Fruit fly (Drosophila melanogaster) whole organism, embryonic: ENCODE results near the gene CG13031.
A peak's percentile ranks its signal among the peaks of the same experiment; 100 is the strongest.

Experiments used
- Asciz ChIP-seq: fragments of 200-800 bp; sonication (Bioruptor generic); optimal IDR thresholded peaks from 2 replicates; lab custom pipeline; 2017; ENCODE audit warnings: missing biosample characterization, mild to moderate bottlenecking, missing genetic modification characterization, missing genetic modification reagents
- CG14014 ChIP-seq: fragments of 200-800 bp; sonication (Bioruptor generic); IDR thresholded peaks from 2 replicates; pipeline ENCODE4 v1.3.6; 2022; ENCODE audit warnings: missing biosample characterization, missing genetic modification characterization
- CG15269 ChIP-seq: fragments of 200-800 bp; sonication (Bioruptor generic); optimal IDR thresholded peaks from 2 replicates; lab custom pipeline; 2018; ENCODE audit warnings: missing biosample characterization, mild to moderate bottlenecking, missing genetic modification characterization, moderate library complexity
- CG17912 ChIP-seq: fragments of 200-800 bp; sonication (Bioruptor generic); optimal IDR thresholded peaks from 2 replicates; lab custom pipeline; 2018; ENCODE audit warnings: missing biosample characterization, mild to moderate bottlenecking, missing genetic modification characterization
- CG2120 ChIP-seq: fragments of 200-800 bp; sonication (Bioruptor generic); optimal IDR thresholded peaks from 3 replicates; lab custom pipeline; 2016; ENCODE audit warnings: missing biosample characterization, missing genetic modification characterization
- CG2678 ChIP-seq: fragments of 200-800 bp; sonication (Bioruptor generic); optimal IDR thresholded peaks from 3 replicates; lab custom pipeline; 2019; ENCODE audit warnings: missing biosample characterization, mild to moderate bottlenecking, missing genetic modification characterization, moderate library complexity
- CG31388 ChIP-seq: fragments of 200-800 bp; sonication (Bioruptor generic); optimal IDR thresholded peaks from 2 replicates; lab custom pipeline; 2016; ENCODE audit warnings: missing biosample characterization, missing genetic modification characterization
- CG32532 ChIP-seq: fragments of 200-800 bp; sonication (Bioruptor generic); IDR thresholded peaks from 2 replicates; pipeline ENCODE4 v1.3.6; 2022; ENCODE audit warnings: missing biosample characterization, missing genetic modification characterization
- CG3726 ChIP-seq: fragments of 200-800 bp; sonication (Bioruptor generic); IDR thresholded peaks from 3 replicates; pipeline ENCODE4, ENCODE4 v1.3.6; 2022; ENCODE audit warnings: missing biosample characterization, missing genetic modification characterization
- CG3995 ChIP-seq: fragments of 200-800 bp; sonication (Bioruptor generic); optimal IDR thresholded peaks from 3 replicates; lab custom pipeline; 2016; ENCODE audit warnings: missing biosample characterization, missing genetic modification characterization
- CG6765 ChIP-seq: fragments of 200-800 bp; sonication (Bioruptor generic); optimal IDR thresholded peaks from 3 replicates; lab custom pipeline; 2017; ENCODE audit warnings: missing biosample characterization, mild to moderate bottlenecking, missing genetic modification characterization
- CG6854 ChIP-seq: fragments of 200-800 bp; sonication (Bioruptor generic); optimal IDR thresholded peaks from 3 replicates; lab custom pipeline; 2017; ENCODE audit warnings: missing biosample characterization, mild to moderate bottlenecking, missing genetic modification characterization
- CG7372 ChIP-seq: fragments of 200-800 bp; sonication (Bioruptor generic); IDR thresholded peaks from 2 replicates; pipeline ENCODE4 v1.3.6; 2022; ENCODE audit warnings: missing biosample characterization, missing genetic modification characterization
- CG9609 ChIP-seq: fragments of 200-800 bp; sonication (Bioruptor generic); optimal IDR thresholded peaks from 3 replicates; lab custom pipeline; 2016; ENCODE audit warnings: missing biosample characterization, missing genetic modification characterization
- CG9727 ChIP-seq: fragments of 200-800 bp; sonication (Bioruptor generic); optimal IDR thresholded peaks from 3 replicates; lab custom pipeline; 2017; ENCODE audit warnings: missing biosample characterization, mild to moderate bottlenecking, missing genetic modification characterization
- D19A ChIP-seq: fragments of 200-800 bp; optimal IDR thresholded peaks from 3 replicates; lab custom pipeline; 2019; ENCODE audit warnings: missing biosample characterization, mild to moderate bottlenecking, missing genetic modification characterization, moderate library complexity
- Drgx ChIP-seq: fragments of 200-800 bp; sonication (Bioruptor generic); IDR thresholded peaks from 2 replicates; pipeline ENCODE4 v1.3.6; 2022; ENCODE audit warnings: missing biosample characterization, missing genetic modification characterization
- Gug ChIP-seq: fragments of 200-800 bp; sonication (Bioruptor generic); IDR thresholded peaks from 4 replicates; pipeline ENCODE4 v1.3.6; 2022; ENCODE audit warnings: missing biosample characterization, missing genetic modification characterization
- Hsf ChIP-seq: fragments of 200-800 bp; sonication (Bioruptor generic); optimal IDR thresholded peaks from 3 replicates; lab custom pipeline; 2016; ENCODE audit warnings: missing biosample characterization, missing genetic modification characterization
- Kr ChIP-seq: fragments of 200-800 bp; sonication (Bioruptor generic); optimal IDR thresholded peaks from 2 replicates; lab custom pipeline; 2017; ENCODE audit warnings: missing biosample characterization, mild to moderate bottlenecking, missing genetic modification characterization
- Lhr ChIP-seq: fragments of 200-800 bp; sonication (Bioruptor generic); optimal IDR thresholded peaks from 3 replicates; lab custom pipeline; 2017; ENCODE audit warnings: mild to moderate bottlenecking, missing biosample characterization, missing genetic modification reagents, missing genetic modification characterization
- Meics ChIP-seq: fragments of 200-800 bp; sonication (Bioruptor generic); optimal IDR thresholded peaks from 2 replicates; lab custom pipeline; 2017; ENCODE audit warnings: missing biosample characterization, mild to moderate bottlenecking, missing genetic modification characterization
- NfI ChIP-seq: fragments of 200-800 bp; sonication (Bioruptor generic); optimal IDR thresholded peaks from 3 replicates; lab custom pipeline; 2018; ENCODE audit warnings: missing biosample characterization, mild to moderate bottlenecking, missing genetic modification characterization, moderate library complexity
- Opbp ChIP-seq: fragments of 200-800 bp; sonication (Bioruptor generic); IDR thresholded peaks from 3 replicates; pipeline ENCODE4 v1.3.6; 2022; ENCODE audit warnings: missing biosample characterization, missing genetic modification characterization; ENCODE audit not compliant: partially characterized antibody
- Optix ChIP-seq: fragments of 200-800 bp; sonication (Bioruptor generic); IDR thresholded peaks from 3 replicates; pipeline ENCODE4 v1.3.6; 2022; ENCODE audit warnings: missing biosample characterization, missing genetic modification characterization
- Sry-δ ChIP-seq: fragments of 200-800 bp; sonication (Bioruptor generic); optimal IDR thresholded peaks from 2 replicates; lab custom pipeline; 2016; ENCODE audit warnings: missing biosample characterization, missing genetic modification characterization
- ato ChIP-seq: fragments of 200-800 bp; sonication (Bioruptor generic); IDR thresholded peaks from 2 replicates; pipeline ENCODE4 v1.3.6; 2022; ENCODE audit warnings: missing biosample characterization, missing genetic modification characterization; ENCODE audit not compliant: partially characterized antibody
- az2 ChIP-seq: fragments of 200-800 bp; sonication (Bioruptor generic); optimal IDR thresholded peaks from 3 replicates; lab custom pipeline; 2016; ENCODE audit warnings: missing biosample characterization, missing genetic modification characterization
- cas ChIP-seq: fragments of 200-800 bp; sonication (Bioruptor generic); IDR thresholded peaks from 2 replicates; pipeline ENCODE4 v1.3.6; 2022; ENCODE audit warnings: missing biosample characterization, missing genetic modification characterization
- chn ChIP-seq: fragments of 200-800 bp; sonication (Bioruptor generic); optimal IDR thresholded peaks from 2 replicates; lab custom pipeline; 2016; ENCODE audit warnings: missing biosample characterization, missing genetic modification characterization
- dmrt99B ChIP-seq: fragments of 200-800 bp; sonication (Bioruptor generic); optimal IDR thresholded peaks from 2 replicates; lab custom pipeline; 2018; ENCODE audit warnings: missing biosample characterization, mild to moderate bottlenecking, missing genetic modification characterization, moderate library complexity
- fd102C ChIP-seq: fragments of 200-800 bp; sonication (Bioruptor generic); optimal IDR thresholded peaks from 2 replicates; lab custom pipeline; 2018; ENCODE audit warnings: missing biosample characterization, mild to moderate bottlenecking, missing genetic modification characterization, moderate library complexity
- ftz-f1 ChIP-seq: fragments of 200-800 bp; sonication (Bioruptor generic); optimal IDR thresholded peaks from 2 replicates; lab custom pipeline; 2016; ENCODE audit warnings: missing biosample characterization, missing genetic modification characterization
- grau ChIP-seq: fragments of 200-800 bp; optimal IDR thresholded peaks from 3 replicates; lab custom pipeline; 2019; ENCODE audit warnings: missing biosample characterization, mild to moderate bottlenecking, missing genetic modification characterization, moderate library complexity
- gt ChIP-seq: fragments of 200-800 bp; sonication (Bioruptor generic); IDR thresholded peaks from 2 replicates; pipeline ENCODE4 v1.3.6; 2022; ENCODE audit warnings: missing biosample characterization, missing genetic modification characterization
- hkb ChIP-seq, 2 experiments: fragments of 200-800 bp in 1 of 2; fragments of >200 bp in 1 of 2; sonication (Bioruptor generic) in 1 of 2; IDR thresholded peaks in 1 of 2; optimal IDR thresholded peaks in 1 of 2; 2 replicates each; pipeline versions ENCODE4 v1.3.6 to Lab custom; 2017 to 2022; ENCODE audit warnings: missing biosample characterization in 1 of 2, missing genetic modification characterization in 1 of 2
- lmd ChIP-seq: fragments of 200-800 bp; sonication (Bioruptor generic); IDR thresholded peaks from 2 replicates; pipeline ENCODE4 v1.3.6; 2022; ENCODE audit warnings: missing biosample characterization, missing genetic modification characterization
- org-1 ChIP-seq: fragments of 200-800 bp; sonication (Bioruptor generic); optimal IDR thresholded peaks from 2 replicates; lab custom pipeline; 2017; ENCODE audit warnings: missing biosample characterization, missing genetic modification characterization
- p53 ChIP-seq: fragments of 200-800 bp; sonication (Bioruptor generic); optimal IDR thresholded peaks from 2 replicates; lab custom pipeline; 2016; ENCODE audit warnings: missing biosample characterization, missing genetic modification characterization
- phol ChIP-seq: fragments of 200-800 bp; sonication (Bioruptor generic); optimal IDR thresholded peaks from 3 replicates; lab custom pipeline; 2018; ENCODE audit warnings: missing biosample characterization, mild to moderate bottlenecking, missing genetic modification characterization, moderate library complexity
- prd ChIP-seq, 3 experiments: fragments of >200 bp in 2 of 3; fragments of 200-800 bp in 1 of 3; sonication (Bioruptor generic) in 1 of 3; optimal IDR thresholded peaks in 2 of 3; IDR thresholded peaks in 1 of 3; 2 replicates in 2 of 3; 3 replicates in 1 of 3; pipeline versions ENCODE4 v1.3.6 to Lab custom; 2017 to 2022; ENCODE audit warnings: missing biosample characterization in 1 of 3, missing genetic modification characterization in 1 of 3
- pzg ChIP-seq: fragments of 200-800 bp; sonication (Bioruptor generic); optimal IDR thresholded peaks from 3 replicates; lab custom pipeline; 2018; ENCODE audit warnings: missing biosample characterization, mild to moderate bottlenecking, missing genetic modification characterization, moderate library complexity
- sens-2 ChIP-seq: fragments of 200-800 bp; sonication (Bioruptor generic); IDR thresholded peaks from 2 replicates; pipeline ENCODE4 v1.3.6; 2022; ENCODE audit warnings: missing biosample characterization, missing genetic modification characterization
- sqz ChIP-seq: fragments of 200-800 bp; sonication (Bioruptor generic); optimal IDR thresholded peaks from 3 replicates; lab custom pipeline; 2018; ENCODE audit warnings: missing biosample characterization, mild to moderate bottlenecking, missing genetic modification characterization
- tio ChIP-seq: fragments of 200-800 bp; sonication (Bioruptor generic); optimal IDR thresholded peaks from 2 replicates; lab custom pipeline; 2017; ENCODE audit warnings: missing biosample characterization, missing genetic modification characterization, inconsistent platforms
- vfl ChIP-seq: fragments of 200-800 bp; sonication (Bioruptor generic); optimal IDR thresholded peaks from 2 replicates; lab custom pipeline; 2016; ENCODE audit warnings: missing biosample characterization, missing genetic modification characterization
- vnd ChIP-seq: fragments of 200-800 bp; sonication (Bioruptor generic); IDR thresholded peaks from 3 replicates; pipeline ENCODE4 v1.3.6; 2022; ENCODE audit warnings: missing biosample characterization, missing genetic modification characterization; ENCODE audit not compliant: partially characterized antibody
- wor ChIP-seq: fragments of 200-800 bp; sonication (Bioruptor generic); IDR thresholded peaks from 2 replicates; pipeline ENCODE4 v1.3.6; 2022; ENCODE audit warnings: missing biosample characterization, missing genetic modification characterization
- zfh1 ChIP-seq: fragments of 200-800 bp; sonication (Bioruptor generic); IDR thresholded peaks from 3 replicates; pipeline ENCODE4 v1.3.6; 2022; ENCODE audit warnings: missing biosample characterization, missing genetic modification characterization

The CG13031 gene

dm6 chr3L:16710258-16711020 is 14.2 kb upstream of the CG13031 start (continued):
- TF ChIP-seq Drgx (GFP tag; lab: Robert Waterston, UW) (peak; percentile 77), sqz (no peak), Opbp (no peak), CG6765 (GFP tag; lab: Kevin White, UChicago) (no peak), az2 (GFP tag; lab: Kevin White, UChicago) (no peak), CG9727 (GFP tag; lab: Kevin White, UChicago) (peak; percentile 75), phol (peak; percentile 50), CG14014 (peak; percentile 38; the same call in 1 of the 2 replicates), zfh1 (GFP tag; lab: Robert Waterston, UW) (0 out of 3 replicates have a peak, but pooled peaks have one; percentile 32), gt (GFP tag; lab: Robert Waterston, UW) (no peak), Asciz (GFP tag; lab: Kevin White, UChicago) (peak; percentile 6), NfI (no peak), ato (no peak), CG9609 (no peak), D19A (tag; lab: Kevin White, UChicago) (peak; percentile 19), cas (GFP tag; lab: Robert Waterston, UW) (no peak), Optix (GFP tag; lab: Robert Waterston, UW) (peak; percentile 21; the same call in 1 of the 3 replicates), CG3726 (GFP tag; lab: Robert Waterston, UW) (no peak), fd102C (no peak), vfl (GFP tag; lab: Kevin White, UChicago) (no peak), Lhr (GFP tag; lab: Kevin White, UChicago) (no peak), Hsf (GFP tag; lab: Kevin White, UChicago) (no peak), grau (tag; lab: Kevin White, UChicago) (peak; percentile 42), tio (GFP tag; lab: Kevin White, UChicago) (no peak), sens-2 (GFP tag; lab: Robert Waterston, UW) (no peak), CG15269 (tag; lab: Kevin White, UChicago) (peak; percentile 43), pzg (GFP tag; lab: Kevin White, UChicago) (no peak), CG17912 (GFP tag; lab: Kevin White, UChicago) (no peak), CG7372 (GFP tag; lab: Robert Waterston, UW) (no peak), Gug (GFP tag; lab: Robert Waterston, UW) (peak; percentile 45; the same call in 1 of the 4 replicates), CG6854 (GFP tag; lab: Kevin White, UChicago) (no peak), CG2120 (no peak), chn (GFP tag; lab: Kevin White, UChicago) (no peak), CG3995 (no peak), Meics (peak; percentile 18), ftz-f1 (GFP tag; lab: Kevin White, UChicago) (no peak), Kr (peak; percentile 0), vnd (GFP tag; lab: Robert Waterston, UW) (no peak), dmrt99B (tag; lab: Kevin White, UChicago) (peak; percentile 53), Sry-δ (GFP tag; lab: Kevin White, UChicago) (no peak), org-1 (GFP tag; lab: Kevin White, UChicago) (no peak), wor (GFP tag; lab: Robert Waterston, UW) (no peak), p53 (GFP tag; lab: Kevin White, UChicago) (no peak), CG32532 (peak; percentile 74), CG31388 (GFP tag; lab: Kevin White, UChicago) (no peak), hkb (optimal IDR thresholded peaks at IDR 0.05; lab: Kevin White, UChicago) (no peak), hkb (GFP tag; IDR thresholded peaks at IDR 0.05; lab: Robert Waterston, UW) (no peak), prd (optimal IDR thresholded peaks at IDR 0.05; lab: Kevin White, UChicago) (no peak), prd (GFP tag; IDR thresholded peaks at IDR 0.05; lab: Robert Waterston, UW) (peak; percentile 78), CG2678 (peak; percentile 41), lmd (GFP tag; lab: Robert Waterston, UW) (peak; percentile 71)
